Comparison of ENCODE assay signal across 8 worm cellular contexts in genomic region chrX:661727-662330, ce11.
TF ChIP-seq lines count a peak whose summit lies in the region.

TSS of gene rund-1 (minus strand) at chrX:661777.

TF ChIP-seq in whole organism, L1 larva, 84 proteins besides CTCF, POLR2A, EP300 and RAD21 (continues in another document):
- TF ChIP-seq ama-1 (optimal IDR thresholded peaks at IDR 0.05; lab: Kevin White, UChicago) = no peak
- peak; percentile 87 for TF ChIP-seq nhr-71 (tag; optimal IDR thresholded peaks at IDR 0.05; lab: Kevin White, UChicago)
- peak; percentile 50 for TF ChIP-seq nhr-20 (tag; optimal IDR thresholded peaks at IDR 0.05; lab: Kevin White, UChicago)
- no peak for TF ChIP-seq ceh-88 (GFP tag; IDR thresholded peaks at IDR 0.05; lab: Robert Waterston, UW)
- TF ChIP-seq nhr-47 (tag; optimal IDR thresholded peaks at IDR 0.05; lab: Kevin White, UChicago) = peak; percentile 81
- peak; percentile 91 for TF ChIP-seq lin-14 (GFP tag; optimal IDR thresholded peaks at IDR 0.05; lab: Kevin White, UChicago)
- TF ChIP-seq ceh-8 (GFP tag; optimal IDR thresholded peaks at IDR 0.05; lab: Kevin White, UChicago) = peak; percentile 7
- no peak for TF ChIP-seq aly-2 (tag; optimal IDR thresholded peaks at IDR 0.05; lab: Kevin White, UChicago)
- TF ChIP-seq snu-23 (GFP tag; optimal IDR thresholded peaks at IDR 0.05; lab: Kevin White, UChicago) = peak; percentile 56
- peak; percentile 6 for TF ChIP-seq fos-1 (tag; optimal IDR thresholded peaks at IDR 0.05; lab: Kevin White, UChicago)
- peak; percentile 53 for TF ChIP-seq tbx-2 (tag; optimal IDR thresholded peaks at IDR 0.05; lab: Kevin White, UChicago)
- TF ChIP-seq F16B12.6 (tag; optimal IDR thresholded peaks at IDR 0.05; lab: Kevin White, UChicago) = no peak

TF ChIP-seq in whole organism, L2 larva, 48 proteins besides CTCF, POLR2A, EP300 and RAD21 (continues in another document):
- no peak for TF ChIP-seq nhr-77 (tag; optimal IDR thresholded peaks at IDR 0.05; lab: Kevin White, UChicago)
- peak; percentile 24 for TF ChIP-seq F13H6.1 (tag; optimal IDR thresholded peaks at IDR 0.05; lab: Kevin White, UChicago)
- TF ChIP-seq ZK546.5 (tag; optimal IDR thresholded peaks at IDR 0.05; lab: Kevin White, UChicago) = no peak
- peak; percentile 47 for TF ChIP-seq egl-27 (tag; optimal IDR thresholded peaks at IDR 0.05; lab: Kevin White, UChicago)
- TF ChIP-seq ztf-11 (tag; optimal IDR thresholded peaks at IDR 0.05; lab: Kevin White, UChicago) = no peak
- no peak for TF ChIP-seq ceh-16 (tag; optimal IDR thresholded peaks at IDR 0.05; lab: Kevin White, UChicago)
- no peak for TF ChIP-seq R02D3.7 (tag; optimal IDR thresholded peaks at IDR 0.05; lab: Kevin White, UChicago)
- TF ChIP-seq ceh-82 (tag; optimal IDR thresholded peaks at IDR 0.05; lab: Kevin White, UChicago) = no peak
- no peak for TF ChIP-seq gmeb-1 (tag; optimal IDR thresholded peaks at IDR 0.05; lab: Kevin White, UChicago)
- peak; percentile 76 for TF ChIP-seq crh-2 (tag; optimal IDR thresholded peaks at IDR 0.05; lab: Kevin White, UChicago)
- peak; percentile 47 for TF ChIP-seq nhr-21 (tag; optimal IDR thresholded peaks at IDR 0.05; lab: Kevin White, UChicago)

TF ChIP-seq in whole organism, L3 larva, 47 proteins besides CTCF, POLR2A, EP300 and RAD21:
- TF ChIP-seq ceh-28 (tag; optimal IDR thresholded peaks at IDR 0.05; lab: Kevin White, UChicago) (peak; percentile 27), fkh-10 (GFP tag; optimal IDR thresholded peaks at IDR 0.05; lab: Kevin White, UChicago) (peak; percentile 90), skn-1 (tag; optimal IDR thresholded peaks at IDR 0.05; lab: Kevin White, UChicago) (no peak), elt-2 (tag; optimal IDR thresholded peaks at IDR 0.05; lab: Kevin White, UChicago) (peak; percentile 11), pha-4 (tag; optimal IDR thresholded peaks at IDR 0.05; lab: Kevin White, UChicago) (peak; percentile 13), nfya-1 (tag; optimal IDR thresholded peaks at IDR 0.05; lab: Kevin White, UChicago; ENCODE audit: insufficient read depth) (peak; percentile 77), hmg-11 (tag; optimal IDR thresholded peaks at IDR 0.05; lab: Kevin White, UChicago) (peak; percentile 50), snpc-4 (tag; optimal IDR thresholded peaks at IDR 0.05; lab: Kevin White, UChicago) (peak; percentile 65), lin-39 (tag; optimal IDR thresholded peaks at IDR 0.05; lab: Kevin White, UChicago) (peak; percentile 8), nhr-11 (tag; optimal IDR thresholded peaks at IDR 0.05; lab: Kevin White, UChicago) (peak; percentile 41), nhr-28 (tag; optimal IDR thresholded peaks at IDR 0.05; lab: Kevin White, UChicago) (no peak)

TF ChIP-seq in whole organism, L4 larva, 104 proteins besides CTCF, POLR2A, EP300 and RAD21 (continues in another document):
- TF ChIP-seq lsy-2 (tag; optimal IDR thresholded peaks at IDR 0.05; lab: Kevin White, UChicago) = peak in 1 of 2 experiments; percentile 57
- peak; percentile 66 for TF ChIP-seq hmg-1.1 (GFP tag; IDR thresholded peaks at IDR 0.05; lab: Robert Waterston, UW)
- peak; percentile 58 for TF ChIP-seq dve-1 (tag; optimal IDR thresholded peaks at IDR 0.05; lab: Kevin White, UChicago; ENCODE audit: insufficient read depth)
- TF ChIP-seq spr-1 (tag; optimal IDR thresholded peaks at IDR 0.05; lab: Kevin White, UChicago) = no peak
- TF ChIP-seq R02D3.7 (tag; optimal IDR thresholded peaks at IDR 0.05; lab: Kevin White, UChicago) = no peak
- no peak for TF ChIP-seq T26A8.4 (GFP tag; IDR thresholded peaks at IDR 0.05; lab: Robert Waterston, UW)
- TF ChIP-seq snpc-1.2 (GFP tag; IDR thresholded peaks at IDR 0.05; lab: Robert Waterston, UW) = no peak
- no peak for TF ChIP-seq vab-7 (GFP tag; IDR thresholded peaks at IDR 0.05; lab: Robert Waterston, UW)
- no peak for TF ChIP-seq ceh-20 (GFP tag; IDR thresholded peaks at IDR 0.05; lab: Robert Waterston, UW)
- no peak for TF ChIP-seq fos-1 (tag; optimal IDR thresholded peaks at IDR 0.05; lab: Kevin White, UChicago)
- TF ChIP-seq F37D6.2 (tag; optimal IDR thresholded peaks at IDR 0.05; lab: Kevin White, UChicago) = peak; percentile 15
- TF ChIP-seq T20F7.1 (GFP tag; optimal IDR thresholded peaks at IDR 0.05; lab: Kevin White, UChicago) = no peak
- TF ChIP-seq nhr-111 (GFP tag; optimal IDR thresholded peaks at IDR 0.05; lab: Kevin White, UChicago) = no peak

TF ChIP-seq in whole organism, early embryonic, 17 proteins besides CTCF, POLR2A, EP300 and RAD21:
- peak; percentile 13 for TF ChIP-seq F13C5.2 (tag; optimal IDR thresholded peaks at IDR 0.05; lab: Kevin White, UChicago)
- TF ChIP-seq pes-1 (GFP tag; IDR thresholded peaks at IDR 0.05; lab: Robert Waterston, UW) = no peak

TF ChIP-seq in whole organism, late embryonic, 69 proteins besides CTCF, POLR2A, EP300 and RAD21:
- TF ChIP-seq ceh-31 (tag; optimal IDR thresholded peaks at IDR 0.05; lab: Kevin White, UChicago) (peak; percentile 34), ceh-24 (tag; optimal IDR thresholded peaks at IDR 0.05; lab: Kevin White, UChicago) (no peak), hlh-6 (tag; optimal IDR thresholded peaks at IDR 0.05; lab: Kevin White, UChicago) (no peak), nhr-232 (tag; optimal IDR thresholded peaks at IDR 0.05; lab: Kevin White, UChicago) (no peak), ceh-48 (tag; optimal IDR thresholded peaks at IDR 0.05; lab: Kevin White, UChicago) (peak; percentile 62), unc-42 (tag; optimal IDR thresholded peaks at IDR 0.05; lab: Kevin White, UChicago) (peak; percentile 48)
TF ChIP-seq in whole organism, late embryonic: peak in this region for 3.

TF ChIP-seq in whole organism, mixed stage, embryonic, 35 proteins besides CTCF, POLR2A, EP300 and RAD21:
- TF ChIP-seq ces-1 (GFP tag; optimal IDR thresholded peaks at IDR 0.05; lab: Kevin White, UChicago) (peak; percentile 22), ham-2 (GFP tag; optimal IDR thresholded peaks at IDR 0.05; lab: Kevin White, UChicago) (no peak), lin-32 (GFP tag; optimal IDR thresholded peaks at IDR 0.05; lab: Kevin White, UChicago) (no peak)

TF ChIP-seq in whole organism, young adult, 124 proteins besides CTCF, POLR2A, EP300 and RAD21:
- no peak for TF ChIP-seq mel-28 (tag; optimal IDR thresholded peaks at IDR 0.05; lab: Kevin White, UChicago; ENCODE audit: borderline replicate concordance)
- TF ChIP-seq xnd-1 (tag; optimal IDR thresholded peaks at IDR 0.05; lab: Kevin White, UChicago) = no peak
- TF ChIP-seq mes-4 (tag; optimal IDR thresholded peaks at IDR 0.05; lab: Kevin White, UChicago) = no peak
- TF ChIP-seq F57A8.1 (GFP tag; optimal IDR thresholded peaks at IDR 0.05; lab: Kevin White, UChicago) = no peak
- peak; percentile 23 for TF ChIP-seq F23B12.7 (tag; optimal IDR thresholded peaks at IDR 0.05; lab: Kevin White, UChicago; ENCODE audit: insufficient read depth)
- no peak for TF ChIP-seq T07F8.4 (tag; optimal IDR thresholded peaks at IDR 0.05; lab: Kevin White, UChicago)
- no peak for TF ChIP-seq dpl-1 (GFP tag; optimal IDR thresholded peaks at IDR 0.05; lab: Kevin White, UChicago)
- TF ChIP-seq zim-3 (tag; optimal IDR thresholded peaks at IDR 0.05; lab: Kevin White, UChicago) = no peak
- no peak for TF ChIP-seq ztf-6 (GFP tag; IDR thresholded peaks at IDR 0.05; lab: Robert Waterston, UW)
- no peak for TF ChIP-seq ceh-91 (GFP tag; IDR thresholded peaks at IDR 0.05; lab: Robert Waterston, UW)
- no peak for TF ChIP-seq hsf-1 (GFP tag; IDR thresholded peaks at IDR 0.05; lab: Robert Waterston, UW)
- no peak for TF ChIP-seq K11D2.4 (GFP tag; IDR thresholded peaks at IDR 0.05; lab: Robert Waterston, UW)
- no peak for TF ChIP-seq snpc-1.3 (tag; optimal IDR thresholded peaks at IDR 0.05; lab: Kevin White, UChicago; ENCODE audit: insufficient read depth)
- TF ChIP-seq pbrm-1 (GFP tag; IDR thresholded peaks at IDR 0.05; lab: Robert Waterston, UW) = no peak
- no peak for TF ChIP-seq egrh-3 (GFP tag; IDR thresholded peaks at IDR 0.05; lab: Robert Waterston, UW)
- no peak for TF ChIP-seq B0019.2 (GFP tag; conservative IDR thresholded peaks at IDR 0.05; lab: Robert Waterston, UW)
- TF ChIP-seq lsl-1 (GFP tag; optimal IDR thresholded peaks at IDR 0.05; lab: Kevin White, UChicago) = no peak
- TF ChIP-seq snpc-4 (GFP tag; optimal IDR thresholded peaks at IDR 0.05; lab: Kevin White, UChicago) = no peak
- TF ChIP-seq snpc-4 (tag; optimal IDR thresholded peaks at IDR 0.05; lab: Kevin White, UChicago) = peak in 2 of 4 experiments; percentile 42 to 72
- TF ChIP-seq madf-10 (tag; optimal IDR thresholded peaks at IDR 0.05; lab: Kevin White, UChicago) = no peak
- TF ChIP-seq zfh-2 (GFP tag; conservative IDR thresholded peaks at IDR 0.05; lab: Robert Waterston, UW) = no peak
- peak; percentile 36 for TF ChIP-seq lin-40 (tag; optimal IDR thresholded peaks at IDR 0.05; lab: Kevin White, UChicago)
- TF ChIP-seq K12H6.12 (tag; optimal IDR thresholded peaks at IDR 0.05; lab: Kevin White, UChicago) = peak; percentile 12
- no peak for TF ChIP-seq nfya-1 (tag; optimal IDR thresholded peaks at IDR 0.05; lab: Kevin White, UChicago; ENCODE audit: borderline replicate concordance, insufficient read depth)
- no peak for TF ChIP-seq ztf-3 (GFP tag; optimal IDR thresholded peaks at IDR 0.05; lab: Kevin White, UChicago)
- no peak for TF ChIP-seq tbx-9 (tag; optimal IDR thresholded peaks at IDR 0.05; lab: Kevin White, UChicago; ENCODE audit: borderline replicate concordance)
- TF ChIP-seq aptf-2 (GFP tag; conservative IDR thresholded peaks at IDR 0.05; lab: Robert Waterston, UW) = no peak
- no peak for TF ChIP-seq bed-2 (GFP tag; IDR thresholded peaks at IDR 0.05; lab: Robert Waterston, UW)
- no peak for TF ChIP-seq tlf-1 (GFP tag; optimal IDR thresholded peaks at IDR 0.05; lab: Kevin White, UChicago)
- no peak for TF ChIP-seq sptf-2 (GFP tag; optimal IDR thresholded peaks at IDR 0.05; lab: Kevin White, UChicago)
- peak; percentile 38 for TF ChIP-seq nhr-80 (tag; optimal IDR thresholded peaks at IDR 0.05; lab: Kevin White, UChicago)
- TF ChIP-seq nfyb-1 (GFP tag; IDR thresholded peaks at IDR 0.05; lab: Robert Waterston, UW) = no peak
- no peak for TF ChIP-seq F33H1.4 (GFP tag; IDR thresholded peaks at IDR 0.05; lab: Robert Waterston, UW)
- TF ChIP-seq rcor-1 (GFP tag; IDR thresholded peaks at IDR 0.05; lab: Robert Waterston, UW) = no peak
- no peak for TF ChIP-seq B0336.3 (GFP tag; IDR thresholded peaks at IDR 0.05; lab: Robert Waterston, UW)
- TF ChIP-seq F37B4.10 (GFP tag; IDR thresholded peaks at IDR 0.05; lab: Robert Waterston, UW) = no peak
